Fruit fly (Drosophila melanogaster): Measurements from ENCODE around the gene Nmdmc.

The Nmdmc gene

dm6 chr3R:9030750-9031128, 19.6 kb downstream of the Nmdmc start:
- TF ChIP-seq Hr78 (GFP tag; optimal IDR thresholded peaks at IDR 0.05) (no peak), usp (GFP tag; optimal IDR thresholded peaks at IDR 0.05) (no peak), GATAd (GFP tag; optimal IDR thresholded peaks at IDR 0.05) (no peak), CG32264 (GFP tag; optimal IDR thresholded peaks at IDR 0.05) (no peak), sage (GFP tag; optimal IDR thresholded peaks at IDR 0.05) (no peak), N (GFP tag; optimal IDR thresholded peaks at IDR 0.05) (no peak), sv (GFP tag; optimal IDR thresholded peaks at IDR 0.05) (no peak), dsf (GFP tag; optimal IDR thresholded peaks at IDR 0.05; ENCODE audit: borderline replicate concordance) (no peak), Mio (GFP tag; optimal IDR thresholded peaks at IDR 0.05) (no peak), tai (GFP tag; optimal IDR thresholded peaks at IDR 0.05) (no peak), HLH106 (tag; optimal IDR thresholded peaks at IDR 0.05) (no peak), Sp1 (GFP tag; optimal IDR thresholded peaks at IDR 0.05) (no peak), dmrt93B (GFP tag; optimal IDR thresholded peaks at IDR 0.05) (no peak), psq (GFP tag; optimal IDR thresholded peaks at IDR 0.05) (no peak), Rel (GFP tag; optimal IDR thresholded peaks at IDR 0.05) (no peak), Rel (tag; optimal IDR thresholded peaks at IDR 0.05) (no peak), foxo (GFP tag; optimal IDR thresholded peaks at IDR 0.05) (no peak), Abd-B (GFP tag; optimal IDR thresholded peaks at IDR 0.05) (no peak), rgr (GFP tag; optimal IDR thresholded peaks at IDR 0.05) (no peak)

- TF ChIP-seq woc (GFP tag; optimal IDR thresholded peaks at IDR 0.05), result no peak
- no peak for TF ChIP-seq CG9705 (GFP tag; optimal IDR thresholded peaks at IDR 0.05)
Observed at dm6 chr3R:9030006-9030749, 20.2 kb downstream of the Nmdmc start.

- TF ChIP-seq foxo (GFP tag; optimal IDR thresholded peaks at IDR 0.05) (no peak), Rel (GFP tag; optimal IDR thresholded peaks at IDR 0.05) (no peak), Rel (tag; optimal IDR thresholded peaks at IDR 0.05) (peak; percentile 13)
Observed at dm6 chr3R:9029411-9029810, 20.9 kb downstream of the Nmdmc start.

dm6 chr3R:9028690-9029089, 21.7 kb downstream of the Nmdmc start:
- no peak for TF ChIP-seq psq (GFP tag; optimal IDR thresholded peaks at IDR 0.05)
- TF ChIP-seq jim (GFP tag; optimal IDR thresholded peaks at IDR 0.05), result no peak
- no peak for TF ChIP-seq Dfd (GFP tag; optimal IDR thresholded peaks at IDR 0.05)
- TF ChIP-seq HLH106 (tag; optimal IDR thresholded peaks at IDR 0.05), result no peak
- no peak for TF ChIP-seq usp (GFP tag; optimal IDR thresholded peaks at IDR 0.05)
- no peak for TF ChIP-seq h (GFP tag; optimal IDR thresholded peaks at IDR 0.05)
- TF ChIP-seq Rel (GFP tag; optimal IDR thresholded peaks at IDR 0.05), result no peak
- TF ChIP-seq Rel (tag; optimal IDR thresholded peaks at IDR 0.05), result no peak
- no peak for TF ChIP-seq rgr (GFP tag; optimal IDR thresholded peaks at IDR 0.05)
- no peak for TF ChIP-seq CG32264 (GFP tag; optimal IDR thresholded peaks at IDR 0.05)
- no peak for TF ChIP-seq CG9705 (GFP tag; optimal IDR thresholded peaks at IDR 0.05)
- no peak for TF ChIP-seq Abd-B (GFP tag; optimal IDR thresholded peaks at IDR 0.05)
- no peak for TF ChIP-seq foxo (GFP tag; optimal IDR thresholded peaks at IDR 0.05)
- TF ChIP-seq Hr78 (GFP tag; optimal IDR thresholded peaks at IDR 0.05), result no peak
- no peak for TF ChIP-seq sv (GFP tag; optimal IDR thresholded peaks at IDR 0.05)
- TF ChIP-seq Hr83 (GFP tag; optimal IDR thresholded peaks at IDR 0.05; ENCODE audit: poor library complexity, severe bottlenecking), result no peak
- TF ChIP-seq Vsx2 (GFP tag; optimal IDR thresholded peaks at IDR 0.05; ENCODE audit: partially characterized antibody), result no peak
- no peak for TF ChIP-seq woc (GFP tag; optimal IDR thresholded peaks at IDR 0.05)
- no peak for TF ChIP-seq tai (GFP tag; optimal IDR thresholded peaks at IDR 0.05)

- TF ChIP-seq sage (GFP tag; optimal IDR thresholded peaks at IDR 0.05) (no peak), Jra (GFP tag; optimal IDR thresholded peaks at IDR 0.05) (no peak), HLH106 (tag; optimal IDR thresholded peaks at IDR 0.05) (no peak), Hnf4 (GFP tag; optimal IDR thresholded peaks at IDR 0.05) (no peak), jim (GFP tag; optimal IDR thresholded peaks at IDR 0.05) (no peak), Abd-B (GFP tag; optimal IDR thresholded peaks at IDR 0.05) (no peak), Dfd (GFP tag; optimal IDR thresholded peaks at IDR 0.05) (no peak), Rel (GFP tag; optimal IDR thresholded peaks at IDR 0.05) (no peak), Rel (tag; optimal IDR thresholded peaks at IDR 0.05) (no peak), sv (GFP tag; optimal IDR thresholded peaks at IDR 0.05) (no peak), CrebA (GFP tag; optimal IDR thresholded peaks at IDR 0.05; ENCODE audit: borderline replicate concordance) (no peak), Hr78 (GFP tag; optimal IDR thresholded peaks at IDR 0.05) (no peak), psq (GFP tag; optimal IDR thresholded peaks at IDR 0.05) (no peak), usp (GFP tag; optimal IDR thresholded peaks at IDR 0.05) (no peak), dmrt93B (GFP tag; optimal IDR thresholded peaks at IDR 0.05) (no peak), tai (GFP tag; optimal IDR thresholded peaks at IDR 0.05) (no peak), foxo (GFP tag; optimal IDR thresholded peaks at IDR 0.05) (no peak), ey (GFP tag; optimal IDR thresholded peaks at IDR 0.05) (no peak), lola (GFP tag; optimal IDR thresholded peaks at IDR 0.05) (no peak), GATAd (GFP tag; optimal IDR thresholded peaks at IDR 0.05) (no peak)
Observed at dm6 chr3R:9027082-9027481, 23.3 kb downstream of the Nmdmc start.

Measured in whole organism, wandering third instar larva.